Worm (Caenorhabditis elegans): ENCODE results near the gene mrp-6.

The mrp-6 gene

DNA sequence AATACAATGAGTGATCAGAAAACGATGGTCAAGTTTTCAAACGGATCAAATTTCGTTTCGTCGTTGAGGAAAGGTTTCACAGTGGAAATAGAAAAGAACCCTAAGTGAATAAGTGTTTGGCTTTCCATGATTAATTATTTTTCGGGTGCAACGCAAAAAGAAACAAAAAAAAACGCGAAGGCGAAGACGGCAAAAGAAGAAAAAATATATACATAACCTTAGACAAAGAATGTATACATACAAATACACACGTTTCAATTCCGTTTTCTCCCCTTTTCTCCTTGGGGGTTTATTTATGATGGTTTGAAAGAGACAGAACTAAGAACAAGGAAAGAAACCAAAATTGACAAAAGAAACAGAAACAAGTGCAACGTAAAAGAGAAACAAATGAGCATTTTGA lies 24.6 kb downstream of the mrp-6 start:
- TF ChIP-seq ceh-9 (tag; optimal IDR thresholded peaks at IDR 0.05) (no peak), nhr-43 (tag; optimal IDR thresholded peaks at IDR 0.05; ENCODE audit: poor library complexity, severe bottlenecking) (no peak), fos-1 (tag; optimal IDR thresholded peaks at IDR 0.05) (no peak), lin-39 (tag; optimal IDR thresholded peaks at IDR 0.05) (no peak), fkh-10 (GFP tag; optimal IDR thresholded peaks at IDR 0.05) (no peak), nhr-25 (tag; optimal IDR thresholded peaks at IDR 0.05) (no peak), zag-1 (tag; optimal IDR thresholded peaks at IDR 0.05) (no peak), nhr-67 (tag; optimal IDR thresholded peaks at IDR 0.05) (no peak), elt-3 (tag; optimal IDR thresholded peaks at IDR 0.05) (no peak), lin-15B (tag; optimal IDR thresholded peaks at IDR 0.05) (no peak), ZK546.5 (tag; optimal IDR thresholded peaks at IDR 0.05) (no peak), daf-12 (tag; optimal IDR thresholded peaks at IDR 0.05) (no peak), egl-5 (tag; optimal IDR thresholded peaks at IDR 0.05) (no peak), eor-1 (tag; optimal IDR thresholded peaks at IDR 0.05) (no peak), ztf-4 (tag; optimal IDR thresholded peaks at IDR 0.05) (no peak), nhr-76 (tag; optimal IDR thresholded peaks at IDR 0.05) (no peak)

DNA sequence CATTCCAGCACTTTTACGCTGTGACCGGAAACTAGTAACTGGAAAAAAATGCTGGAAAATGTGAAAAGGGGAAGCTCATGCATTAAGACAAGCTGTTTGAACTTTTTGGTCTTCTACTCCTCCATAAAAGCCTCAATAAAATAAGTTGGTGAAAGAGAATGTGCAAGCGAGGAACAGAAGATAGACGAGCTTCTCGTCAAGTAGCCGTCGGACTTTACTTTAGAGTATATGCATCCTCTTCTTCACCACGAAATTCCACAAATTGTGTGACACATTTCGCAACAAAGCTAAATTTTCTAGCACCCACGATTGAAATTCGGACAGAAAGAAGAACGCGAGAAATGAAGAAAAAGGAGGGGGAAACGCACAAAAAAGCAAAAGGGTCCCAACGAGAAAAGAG lies 26.6 kb downstream of the mrp-6 start:
- no peak for TF ChIP-seq ZK546.5 (tag; optimal IDR thresholded peaks at IDR 0.05)
- no peak for TF ChIP-seq nhr-23 (tag; optimal IDR thresholded peaks at IDR 0.05)
- TF ChIP-seq elt-2 (tag; optimal IDR thresholded peaks at IDR 0.05): no peak
- no peak for TF ChIP-seq pha-4 (tag; optimal IDR thresholded peaks at IDR 0.05)
- no peak for TF ChIP-seq nhr-12 (tag; optimal IDR thresholded peaks at IDR 0.05)
- no peak for TF ChIP-seq lsy-12 (tag; optimal IDR thresholded peaks at IDR 0.05)
- peak; percentile 1 for TF ChIP-seq fkh-10 (GFP tag; optimal IDR thresholded peaks at IDR 0.05)
- TF ChIP-seq fkh-2 (tag; optimal IDR thresholded peaks at IDR 0.05): no peak

DNA sequence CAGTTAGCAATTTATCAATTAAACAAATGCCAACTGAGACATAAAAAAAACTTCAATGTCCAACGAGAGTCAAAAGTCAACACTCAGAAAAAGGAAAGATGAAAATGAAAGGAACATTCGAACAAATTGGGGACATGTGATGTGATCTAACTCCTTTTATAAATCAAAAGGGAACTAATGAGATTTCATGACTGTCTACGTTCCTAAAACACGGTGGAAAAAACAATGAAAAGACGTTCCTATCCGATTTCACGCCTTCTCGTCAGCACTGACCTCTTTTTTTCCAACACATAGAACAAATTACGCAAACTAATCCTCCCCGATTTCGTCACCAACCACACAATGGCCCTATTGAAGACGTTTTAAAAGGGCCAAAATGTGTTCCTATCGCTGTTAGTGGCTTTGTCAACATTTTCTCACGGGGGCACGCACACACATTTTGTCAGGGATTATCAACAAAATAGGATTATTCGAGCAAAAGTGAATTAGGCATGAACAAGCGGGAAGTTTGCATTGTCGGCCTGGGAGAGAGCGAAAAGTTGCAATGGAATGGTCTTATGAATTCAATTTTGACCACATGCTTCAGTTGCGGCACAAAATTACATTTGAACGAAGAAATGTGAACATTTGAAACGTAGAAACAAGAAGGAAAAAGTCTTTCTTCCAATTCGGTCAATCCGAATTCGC lies 27.2 kb downstream of the mrp-6 start:
- TF ChIP-seq nhr-23 (tag; optimal IDR thresholded peaks at IDR 0.05): peak; percentile 78
- TF ChIP-seq ceh-9 (tag; optimal IDR thresholded peaks at IDR 0.05): no peak
- TF ChIP-seq hmg-11 (tag; optimal IDR thresholded peaks at IDR 0.05): peak; percentile 0
- TF ChIP-seq daf-12 (tag; optimal IDR thresholded peaks at IDR 0.05): no peak
- TF ChIP-seq egl-5 (tag; optimal IDR thresholded peaks at IDR 0.05): peak; percentile 38

DNA sequence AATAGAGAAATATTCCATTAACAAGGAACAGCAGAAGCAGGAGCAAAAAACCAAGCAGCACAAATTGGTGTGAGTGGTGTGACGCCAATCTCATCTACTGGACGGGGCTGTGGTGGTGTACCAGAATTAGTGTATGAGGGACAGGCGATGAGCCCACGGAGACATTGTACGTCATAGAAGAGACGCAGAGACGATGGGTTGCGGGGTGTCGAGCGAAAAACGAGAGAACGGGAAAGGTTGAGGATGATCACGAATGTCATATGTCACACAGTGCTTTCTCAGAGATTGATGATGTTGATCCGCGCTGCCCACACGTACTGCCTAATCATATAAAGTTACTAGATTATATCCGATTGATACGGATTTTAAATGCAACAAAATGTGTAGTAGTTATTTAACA lies 28.7 kb downstream of the mrp-6 start:
- TF ChIP-seq unc-62 (GFP tag; optimal IDR thresholded peaks at IDR 0.05) (peak; percentile 26), nhr-23 (tag; optimal IDR thresholded peaks at IDR 0.05) (peak; percentile 25), pha-4 (tag; optimal IDR thresholded peaks at IDR 0.05) (no peak), lin-39 (tag; optimal IDR thresholded peaks at IDR 0.05) (peak; percentile 56), ama-1 (optimal IDR thresholded peaks at IDR 0.05) (peak; percentile 49), nhr-12 (tag; optimal IDR thresholded peaks at IDR 0.05) (no peak), nfya-1 (tag; optimal IDR thresholded peaks at IDR 0.05; ENCODE audit: insufficient read depth) (peak; percentile 35), hmg-11 (tag; optimal IDR thresholded peaks at IDR 0.05) (peak; percentile 34)

DNA sequence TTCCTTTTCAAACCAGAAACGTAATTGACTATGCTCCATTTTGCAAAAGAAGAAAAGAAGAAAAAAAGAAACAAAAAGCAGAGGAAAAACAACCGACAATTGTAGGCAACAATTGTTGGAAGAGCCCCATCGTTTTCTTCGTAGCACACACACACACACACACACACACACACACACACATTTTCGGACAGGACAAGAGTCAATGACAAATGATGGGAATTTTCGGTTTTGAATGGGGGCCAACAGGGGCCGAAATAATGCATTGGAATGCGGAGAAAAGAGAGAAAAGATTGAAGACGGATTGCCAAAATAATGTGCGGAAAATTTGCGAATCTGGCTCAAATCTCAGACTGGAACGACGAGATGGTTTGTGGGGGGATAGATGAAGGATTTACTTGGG lies 31.8 kb downstream of the mrp-6 start:
- TF ChIP-seq nhr-43 (tag; optimal IDR thresholded peaks at IDR 0.05; ENCODE audit: poor library complexity, severe bottlenecking): no peak
- TF ChIP-seq ama-1 (optimal IDR thresholded peaks at IDR 0.05): no peak
- TF ChIP-seq sea-2 (GFP tag; optimal IDR thresholded peaks at IDR 0.05): no peak
- no peak for TF ChIP-seq ztf-4 (tag; optimal IDR thresholded peaks at IDR 0.05)
- no peak for TF ChIP-seq unc-39 (tag; optimal IDR thresholded peaks at IDR 0.05)
- TF ChIP-seq nfya-1 (tag; optimal IDR thresholded peaks at IDR 0.05; ENCODE audit: insufficient read depth): peak; percentile 24
- TF ChIP-seq egl-5 (tag; optimal IDR thresholded peaks at IDR 0.05): peak; percentile 82
- no peak for TF ChIP-seq jun-1 (tag; optimal IDR thresholded peaks at IDR 0.05)
- no peak for TF ChIP-seq hmg-11 (tag; optimal IDR thresholded peaks at IDR 0.05)
- TF ChIP-seq nhr-77 (tag; optimal IDR thresholded peaks at IDR 0.05): no peak
- no peak for TF ChIP-seq nhr-67 (tag; optimal IDR thresholded peaks at IDR 0.05)
- TF ChIP-seq lin-39 (tag; optimal IDR thresholded peaks at IDR 0.05): peak; percentile 92

DNA sequence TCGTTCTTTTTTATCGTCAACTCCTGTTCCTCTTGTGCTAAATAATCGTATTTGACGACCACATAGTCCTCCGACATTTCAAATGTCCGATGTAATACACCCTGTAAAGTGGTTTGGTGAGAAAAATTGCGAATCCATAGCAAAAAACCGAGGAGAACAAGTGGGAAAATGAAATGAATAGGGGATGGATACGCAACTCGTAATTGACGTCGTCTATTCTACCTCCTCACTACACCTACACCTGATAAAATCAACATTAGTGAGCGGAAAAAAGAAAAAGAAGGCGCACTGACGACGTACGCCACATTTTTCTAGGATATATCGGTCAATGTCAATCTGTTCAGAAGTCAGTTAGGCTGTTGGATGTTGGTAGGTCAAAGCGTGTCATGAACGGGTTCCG lies 33.2 kb downstream of the mrp-6 start, which contains the start of gene nck-1:
TSS of gene nck-1 (minus strand) at position 101 of the 400 bp plus-strand sequence.
- peak; percentile 21 for TF ChIP-seq egl-5 (tag; optimal IDR thresholded peaks at IDR 0.05)
- no peak for TF ChIP-seq unc-62 (GFP tag; optimal IDR thresholded peaks at IDR 0.05)
- no peak for TF ChIP-seq ztf-11 (tag; optimal IDR thresholded peaks at IDR 0.05)
- TF ChIP-seq skn-1 (tag; optimal IDR thresholded peaks at IDR 0.05): no peak
- TF ChIP-seq ceh-16 (tag; optimal IDR thresholded peaks at IDR 0.05): no peak

Data from whole organism, L3 larva.